Worm (Caenorhabditis elegans): Measurements from ENCODE around the gene F58B3.6.

- TF ChIP-seq T22C8.4 (GFP tag; IDR thresholded peaks at IDR 0.05) (no peak), ztf-29 (GFP tag; IDR thresholded peaks at IDR 0.05) (no peak)
Observed at ce11 chrIV:11592165-11592564, 44.3 kb upstream of the F58B3.6 start, which contains the start of gene spe-36.
